Worm (Caenorhabditis elegans): ENCODE measurements around the gene str-260.
A peak's percentile ranks its signal among the peaks of the same experiment; 100 is the strongest.
"Not testable (repeated sequence)": the region's sequence is repeated elsewhere in the genome, so short reads cannot be mapped to it uniquely, and the experiment has no call there.

Gene str-260

DNA sequence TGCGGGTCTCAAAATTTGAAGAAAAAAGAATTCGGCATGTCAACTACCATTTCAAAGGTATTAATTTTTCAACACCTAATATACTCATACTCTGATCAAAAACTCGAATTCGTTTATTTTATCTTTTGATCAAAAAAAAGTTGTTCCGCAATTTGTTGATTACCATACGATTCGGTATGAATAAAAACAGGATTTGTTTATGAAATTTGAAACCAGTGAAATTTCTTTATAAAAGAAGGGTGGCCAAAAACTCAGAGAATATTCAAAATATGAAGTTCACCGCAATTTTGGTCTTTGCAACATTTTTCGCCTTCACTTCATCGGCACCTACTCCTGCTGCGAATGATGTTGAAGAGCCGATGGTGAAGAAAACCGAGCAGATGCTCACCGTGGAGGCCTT, 24.9 kb upstream of the str-260 start, which contains the start of the genes C07G3.8 and C07G3.10:
TSS of gene C07G3.8 (minus strand) at position 101 of the 400 bp plus-strand sequence.
TSS of gene C07G3.10 (plus strand) at position 270 of the 400 bp plus-strand sequence.
- TF ChIP-seq Y22D7AL.16 (tag; optimal IDR thresholded peaks at IDR 0.05) (no peak), unc-86 (tag; optimal IDR thresholded peaks at IDR 0.05) (no peak)

DNA sequence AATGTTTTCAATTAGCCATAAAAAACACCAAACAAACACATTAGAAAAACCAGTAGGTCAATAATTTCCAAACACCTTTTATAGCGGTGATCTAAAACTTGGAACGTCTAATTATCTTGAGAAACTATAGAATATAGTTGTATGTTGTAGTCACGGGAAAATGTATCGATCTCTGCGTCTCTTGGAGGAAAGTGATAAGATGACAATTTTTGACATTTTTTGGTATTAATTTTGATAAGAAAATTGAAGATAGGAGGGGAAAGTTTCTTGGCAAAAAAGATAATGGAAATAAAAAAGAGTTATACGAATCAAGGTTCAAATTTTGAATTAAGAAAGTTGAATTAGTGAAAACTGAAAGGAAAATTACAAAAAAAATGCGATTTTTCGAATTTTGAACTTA, 21.2 kb upstream of the str-260 start:
- TF ChIP-seq elt-2 (tag; optimal IDR thresholded peaks at IDR 0.05) = peak; percentile 91
- TF ChIP-seq pqm-1 (tag; optimal IDR thresholded peaks at IDR 0.05) = no peak
- no peak for TF ChIP-seq gmeb-2 (tag; optimal IDR thresholded peaks at IDR 0.05)
- no peak for TF ChIP-seq tbx-2 (tag; optimal IDR thresholded peaks at IDR 0.05)

DNA sequence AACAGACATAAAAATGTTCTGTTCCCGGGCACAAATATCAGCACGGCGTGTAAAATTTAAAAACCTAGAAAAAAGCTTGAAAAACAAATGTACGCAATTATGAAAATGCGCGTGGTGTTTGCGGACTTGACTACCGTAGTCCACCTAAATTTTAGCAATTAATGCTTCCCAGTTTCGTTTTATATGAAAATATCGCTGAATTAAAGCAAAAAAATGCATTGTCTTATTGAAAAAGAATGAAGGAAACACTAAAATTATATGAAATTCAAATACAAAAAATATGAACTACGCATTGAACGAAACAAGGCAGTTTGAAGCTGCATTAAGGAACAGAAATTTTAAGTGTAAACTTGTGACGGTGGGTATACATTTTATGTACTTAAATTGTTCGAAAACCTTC, 20.7 kb upstream of the str-260 start, which contains the start of gene ugt-64:
TSS of gene ugt-64 (minus strand) at position 101 of the 400 bp plus-strand sequence.
- not testable (repeated sequence) for TF ChIP-seq ets-4, fax-1, ceh-18 (tag; optimal IDR thresholded peaks at IDR 0.05)

DNA sequence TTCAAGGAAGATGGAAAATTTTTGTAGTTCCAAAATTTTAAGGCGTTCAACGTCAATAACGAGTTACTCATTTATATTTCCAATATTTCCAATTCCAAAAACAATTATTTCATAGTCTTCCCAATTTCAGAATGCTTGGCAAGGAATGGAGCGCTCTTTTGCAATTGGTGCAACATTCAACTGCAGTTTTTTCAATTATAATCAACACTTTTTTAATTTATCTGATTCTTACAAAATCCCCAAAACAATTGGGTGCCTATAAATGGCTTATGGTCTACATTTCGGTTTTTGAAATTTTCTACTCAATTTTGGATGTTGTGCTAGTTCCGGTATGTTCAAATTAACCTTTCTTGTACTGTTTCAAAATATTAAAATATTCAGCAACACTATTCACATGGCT, 19.3 kb upstream of the str-260 start, which contains the start of gene str-225:
TSS of gene str-225 (plus strand) at position 132 of the 400 bp plus-strand sequence.
- TF ChIP-seq tbx-7 (tag; optimal IDR thresholded peaks at IDR 0.05) (no peak), nhr-11 (tag; optimal IDR thresholded peaks at IDR 0.05) (no peak)

DNA sequence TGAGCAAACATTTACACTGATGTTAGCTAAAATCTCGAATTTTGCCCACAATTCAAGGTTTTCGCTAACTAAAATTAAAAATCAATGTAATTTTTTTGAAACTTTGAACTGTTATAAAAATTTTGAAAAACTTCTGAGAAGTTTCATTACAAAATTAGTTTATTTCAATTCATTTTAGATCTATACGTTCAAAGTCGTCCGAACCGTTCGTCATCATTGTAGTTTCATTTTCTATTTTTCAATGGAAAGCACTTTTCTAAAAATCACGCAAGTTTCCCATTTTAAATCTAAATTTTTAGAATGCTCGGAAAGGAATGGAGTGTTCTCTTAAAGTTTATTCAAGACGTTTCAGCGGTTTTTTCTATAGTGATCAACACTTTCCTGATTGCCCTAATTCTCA, 17.1 kb upstream of the str-260 start, which contains the start of gene str-228:
TSS of gene str-228 (plus strand) at position 301 of the 400 bp plus-strand sequence.
- TF ChIP-seq elt-2 (tag; optimal IDR thresholded peaks at IDR 0.05) (no peak), unc-3 (GFP tag; conservative IDR thresholded peaks at IDR 0.05) (no peak), unc-3 (tag; optimal IDR thresholded peaks at IDR 0.05) (no peak), eyg-1 (tag; optimal IDR thresholded peaks at IDR 0.05) (no peak), pax-1 (tag; optimal IDR thresholded peaks at IDR 0.05) (no peak), ceh-30 (tag; optimal IDR thresholded peaks at IDR 0.05) (no peak), tbx-7 (tag; optimal IDR thresholded peaks at IDR 0.05) (no peak), ceh-31 (tag; optimal IDR thresholded peaks at IDR 0.05) (no peak), unc-42 (tag; optimal IDR thresholded peaks at IDR 0.05) (no peak), nhr-232 (tag; optimal IDR thresholded peaks at IDR 0.05) (no peak), fkh-10 (GFP tag; optimal IDR thresholded peaks at IDR 0.05) (no peak)

DNA sequence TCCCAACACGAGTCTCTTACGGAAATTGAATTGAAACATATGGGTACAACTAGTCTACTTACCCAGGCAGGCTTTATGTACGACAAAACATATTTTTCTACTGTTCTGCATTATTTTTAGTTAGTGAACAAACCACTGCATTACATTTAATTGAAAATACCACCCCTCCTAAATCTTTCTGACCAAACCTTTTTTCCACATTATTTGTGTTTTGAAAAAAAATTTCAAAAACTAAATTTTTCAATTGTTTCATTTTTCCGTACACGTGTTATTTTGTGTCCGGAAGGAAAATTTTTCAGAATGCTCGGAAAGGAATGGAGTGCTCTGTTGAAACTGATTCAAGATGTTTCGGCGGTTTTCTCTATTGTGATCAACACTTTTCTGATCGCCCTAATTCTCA, 14.6 kb upstream of the str-260 start, which contains the start of gene str-226:
TSS of gene str-226 (plus strand) at position 301 of the 400 bp plus-strand sequence.
- TF ChIP-seq eyg-1 (tag; optimal IDR thresholded peaks at IDR 0.05) (no peak), ceh-24 (tag; optimal IDR thresholded peaks at IDR 0.05) (no peak), ceh-31 (tag; optimal IDR thresholded peaks at IDR 0.05) (no peak), hlh-30 (tag; optimal IDR thresholded peaks at IDR 0.05; ENCODE audit: insufficient read depth) (no peak), fax-1 (tag; optimal IDR thresholded peaks at IDR 0.05) (no peak), pax-1 (tag; optimal IDR thresholded peaks at IDR 0.05) (no peak), fkh-10 (GFP tag; optimal IDR thresholded peaks at IDR 0.05) (no peak), nhr-11 (tag; optimal IDR thresholded peaks at IDR 0.05) (no peak), fkh-6 (tag; optimal IDR thresholded peaks at IDR 0.05) (no peak), rnt-1 (tag; optimal IDR thresholded peaks at IDR 0.05) (no peak), gmeb-2 (tag; optimal IDR thresholded peaks at IDR 0.05) (no peak), syd-9 (tag; optimal IDR thresholded peaks at IDR 0.05) (no peak), dmd-4 (tag; optimal IDR thresholded peaks at IDR 0.05; ENCODE audit: borderline replicate concordance) (no peak), K09A11.1 (tag; optimal IDR thresholded peaks at IDR 0.05; ENCODE audit: insufficient read depth) (no peak), ttx-3 (tag; optimal IDR thresholded peaks at IDR 0.05) (no peak), sox-2 (GFP tag; IDR thresholded peaks at IDR 0.05) (no peak), ceh-22 (tag; optimal IDR thresholded peaks at IDR 0.05) (no peak), ceh-45 (GFP tag; IDR thresholded peaks at IDR 0.05) (no peak), nfya-1 (tag; optimal IDR thresholded peaks at IDR 0.05) (no peak)
